Worm (Caenorhabditis elegans): ENCODE results near the gene mdt-20.

DNA sequence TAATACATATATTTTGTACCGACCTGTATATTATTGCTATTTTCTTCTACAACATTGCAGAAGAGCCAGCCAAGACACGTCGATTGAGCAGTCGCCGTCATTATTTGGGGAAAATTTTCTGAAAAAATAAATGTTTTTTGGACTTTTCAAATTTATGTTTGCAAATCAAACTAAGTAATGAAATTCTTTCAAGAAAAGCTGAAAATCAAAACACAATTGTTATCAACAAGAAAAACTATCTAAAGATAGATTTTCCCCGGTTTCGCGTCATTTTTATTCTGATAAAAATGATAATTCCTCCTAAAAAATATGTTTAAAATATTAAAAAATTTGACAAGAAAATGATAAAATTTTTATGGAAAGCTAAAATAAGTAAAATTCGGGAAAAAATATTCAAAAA is 29.7 kb upstream of the mdt-20 start, which contains the start of gene C50A2.3:
- TF ChIP-seq ceh-82 (tag; optimal IDR thresholded peaks at IDR 0.05) (no peak), set-16 (GFP tag; IDR thresholded peaks at IDR 0.05) (no peak), nhr-237 (tag; optimal IDR thresholded peaks at IDR 0.05) (no peak), nhr-10 (tag; optimal IDR thresholded peaks at IDR 0.05) (no peak), nhr-41 (GFP tag; IDR thresholded peaks at IDR 0.05) (no peak)

Measured in whole organism, L4 larva.